Worm (Caenorhabditis elegans): Measurements from ENCODE around the gene ZK112.4.

Gene ZK112.4

ce11 chrIII:7768963-7769362, 39.2 kb upstream of the ZK112.4 start, which contains the start of gene ZK686.3:
Gene ZK686.3 (minus strand): TSS chrIII:7769063.
- no peak for TF ChIP-seq mab-5 (tag; optimal IDR thresholded peaks at IDR 0.05)
- TF ChIP-seq sptf-1 (tag; optimal IDR thresholded peaks at IDR 0.05), result no peak
- no peak for TF ChIP-seq pha-4 (tag; optimal IDR thresholded peaks at IDR 0.05)

- no peak for TF ChIP-seq ceh-83 (GFP tag; optimal IDR thresholded peaks at IDR 0.05)
- TF ChIP-seq lin-32 (GFP tag; optimal IDR thresholded peaks at IDR 0.05), result no peak
- TF ChIP-seq nhr-76 (tag; optimal IDR thresholded peaks at IDR 0.05), result no peak
These were observed 37.6 kb upstream of the ZK112.4 start, which contains the start of gene ZK686.5 for ce11 chrIII:7767415-7767814. Gene ZK686.5 (minus strand): TSS chrIII:7767515.

ce11 chrIII:7765974-7766373, 36.2 kb upstream of the ZK112.4 start, which contains the start of gene ZK686.2:
Gene ZK686.2 (minus strand): TSS chrIII:7766052.
- no peak for TF ChIP-seq sem-2 (GFP tag; optimal IDR thresholded peaks at IDR 0.05)
- TF ChIP-seq ces-1 (GFP tag; optimal IDR thresholded peaks at IDR 0.05), result peak; percentile 81
- TF ChIP-seq mab-5 (tag; optimal IDR thresholded peaks at IDR 0.05), result peak; percentile 32
- TF ChIP-seq nhr-12 (tag; optimal IDR thresholded peaks at IDR 0.05), result no peak
- TF ChIP-seq lsy-2 (tag; optimal IDR thresholded peaks at IDR 0.05), result peak; percentile 64
- peak; percentile 58 for TF ChIP-seq mep-1 (tag; optimal IDR thresholded peaks at IDR 0.05)
- no peak for TF ChIP-seq ham-2 (GFP tag; optimal IDR thresholded peaks at IDR 0.05)
- TF ChIP-seq ceh-39 (tag; optimal IDR thresholded peaks at IDR 0.05), result peak; percentile 35
- no peak for TF ChIP-seq blmp-1 (tag; optimal IDR thresholded peaks at IDR 0.05)
- TF ChIP-seq lin-13 (tag; optimal IDR thresholded peaks at IDR 0.05), result no peak
- peak; percentile 20 for TF ChIP-seq unc-120 (tag; optimal IDR thresholded peaks at IDR 0.05; ENCODE audit: poor library complexity, severe bottlenecking)

ce11 chrIII:7763503-7763902, 33.7 kb upstream of the ZK112.4 start, which contains the start of gene mtx-2:
Gene mtx-2 (minus strand): TSS chrIII:7763603.
- TF ChIP-seq sem-2 (GFP tag; optimal IDR thresholded peaks at IDR 0.05) (no peak), nhr-12 (tag; optimal IDR thresholded peaks at IDR 0.05) (no peak), snpc-4 (tag; optimal IDR thresholded peaks at IDR 0.05) (no peak), M03D4.4 (tag; optimal IDR thresholded peaks at IDR 0.05) (no peak), blmp-1 (tag; optimal IDR thresholded peaks at IDR 0.05) (no peak), nhr-2 (tag; optimal IDR thresholded peaks at IDR 0.05) (no peak), unc-39 (tag; optimal IDR thresholded peaks at IDR 0.05) (no peak), nhr-237 (tag; optimal IDR thresholded peaks at IDR 0.05) (no peak), nhr-76 (tag; optimal IDR thresholded peaks at IDR 0.05) (no peak), lin-32 (GFP tag; optimal IDR thresholded peaks at IDR 0.05) (no peak), unc-62 (GFP tag; optimal IDR thresholded peaks at IDR 0.05) (no peak)

- TF ChIP-seq snpc-4 (tag; optimal IDR thresholded peaks at IDR 0.05) (no peak), flh-1 (GFP tag; optimal IDR thresholded peaks at IDR 0.05) (no peak), hlh-1 (tag; optimal IDR thresholded peaks at IDR 0.05) (no peak), lin-32 (GFP tag; optimal IDR thresholded peaks at IDR 0.05) (no peak), nhr-12 (tag; optimal IDR thresholded peaks at IDR 0.05) (no peak), nhr-2 (tag; optimal IDR thresholded peaks at IDR 0.05) (no peak), drap-1 (GFP tag; optimal IDR thresholded peaks at IDR 0.05) (no peak), ceh-39 (tag; optimal IDR thresholded peaks at IDR 0.05) (no peak), pha-4 (tag; optimal IDR thresholded peaks at IDR 0.05) (no peak), sem-2 (GFP tag; optimal IDR thresholded peaks at IDR 0.05) (no peak), M03D4.4 (tag; optimal IDR thresholded peaks at IDR 0.05) (no peak), nhr-237 (tag; optimal IDR thresholded peaks at IDR 0.05) (no peak), tbx-8 (GFP tag; optimal IDR thresholded peaks at IDR 0.05) (no peak)
These were observed 32.4 kb upstream of the ZK112.4 start for ce11 chrIII:7762250-7762649.

ce11 chrIII:7758562-7758961, 28.8 kb upstream of the ZK112.4 start, which contains the start of gene pcp-1:
Gene pcp-1 (plus strand): TSS chrIII:7758903.
- TF ChIP-seq zip-8 (tag; optimal IDR thresholded peaks at IDR 0.05) (no peak), bed-3 (GFP tag; optimal IDR thresholded peaks at IDR 0.05) (no peak), lin-13 (tag; optimal IDR thresholded peaks at IDR 0.05) (no peak), sem-2 (GFP tag; optimal IDR thresholded peaks at IDR 0.05) (no peak), hlh-1 (tag; optimal IDR thresholded peaks at IDR 0.05) (no peak), ztf-11 (tag; optimal IDR thresholded peaks at IDR 0.05) (no peak), cnd-1 (tag; optimal IDR thresholded peaks at IDR 0.05) (no peak), unc-62 (GFP tag; optimal IDR thresholded peaks at IDR 0.05) (no peak), pha-4 (tag; optimal IDR thresholded peaks at IDR 0.05) (no peak), unc-120 (tag; optimal IDR thresholded peaks at IDR 0.05; ENCODE audit: poor library complexity, severe bottlenecking) (no peak), ces-1 (GFP tag; optimal IDR thresholded peaks at IDR 0.05) (no peak), ceh-39 (tag; optimal IDR thresholded peaks at IDR 0.05) (no peak), ceh-43 (GFP tag; optimal IDR thresholded peaks at IDR 0.05) (no peak), tbx-8 (GFP tag; optimal IDR thresholded peaks at IDR 0.05) (no peak), lsy-2 (tag; optimal IDR thresholded peaks at IDR 0.05) (no peak), elt-1 (tag; optimal IDR thresholded peaks at IDR 0.05; ENCODE audit: borderline replicate concordance, insufficient read depth) (no peak), mab-5 (tag; optimal IDR thresholded peaks at IDR 0.05) (no peak), drap-1 (GFP tag; optimal IDR thresholded peaks at IDR 0.05) (no peak), mep-1 (tag; optimal IDR thresholded peaks at IDR 0.05) (no peak)

Measured in whole organism, mixed stage, embryonic.